Fruit fly (Drosophila melanogaster) whole organism, embryonic: ENCODE measurements around the gene Lamtor4.

Experiments used
- B-H2 ChIP-seq: fragments of 200-800 bp; sonication (Bioruptor generic); optimal IDR thresholded peaks from 2 replicates; lab custom pipeline; 2018; ENCODE audit warnings: missing biosample characterization, mild to moderate bottlenecking, missing genetic modification characterization
- CG11456 ChIP-seq: fragments of 200-800 bp; sonication (Bioruptor generic); IDR thresholded peaks from 3 replicates; pipeline ENCODE4 v1.3.6; 2022; ENCODE audit warnings: missing biosample characterization, missing genetic modification characterization
- CG12155 ChIP-seq: fragments of 200-800 bp; sonication (Bioruptor generic); optimal IDR thresholded peaks from 3 replicates; lab custom pipeline; 2016; ENCODE audit warnings: missing biosample characterization, missing genetic modification characterization
- CG12769 ChIP-seq: fragments of 200-800 bp; sonication (Bioruptor generic); optimal IDR thresholded peaks from 2 replicates; lab custom pipeline; 2019; ENCODE audit warnings: missing biosample characterization, mild to moderate bottlenecking, missing genetic modification characterization, moderate library complexity
- CG15601 ChIP-seq: fragments of 200-800 bp; sonication (Bioruptor generic); optimal IDR thresholded peaks from 3 replicates; lab custom pipeline; 2019; ENCODE audit warnings: missing biosample characterization, mild to moderate bottlenecking, missing genetic modification characterization, moderate library complexity
- CG18599 ChIP-seq: fragments of 200-800 bp; sonication (Bioruptor generic); optimal IDR thresholded peaks from 3 replicates; lab custom pipeline; 2017; ENCODE audit warnings: missing biosample characterization, missing genetic modification characterization, mild to moderate bottlenecking, moderate library complexity, missing genetic modification reagents
- CG18764 ChIP-seq: fragments of 200-800 bp; sonication (Bioruptor generic); optimal IDR thresholded peaks from 3 replicates; lab custom pipeline; 2016; ENCODE audit warnings: missing biosample characterization, missing genetic modification characterization
- CG2120 ChIP-seq: fragments of 200-800 bp; sonication (Bioruptor generic); optimal IDR thresholded peaks from 3 replicates; lab custom pipeline; 2016; ENCODE audit warnings: missing biosample characterization, missing genetic modification characterization
- CG33557 ChIP-seq: fragments of 200-800 bp; sonication (Bioruptor generic); optimal IDR thresholded peaks from 2 replicates; lab custom pipeline; 2019; ENCODE audit warnings: missing biosample characterization, mild to moderate bottlenecking, missing genetic modification characterization, moderate library complexity
- CG3407 ChIP-seq: fragments of 200-800 bp; sonication (Bioruptor generic); optimal IDR thresholded peaks from 2 replicates; lab custom pipeline; 2018; ENCODE audit warnings: missing biosample characterization, mild to moderate bottlenecking, missing genetic modification characterization
- CG34376 ChIP-seq: fragments of 200-800 bp; sonication (Bioruptor generic); optimal IDR thresholded peaks from 2 replicates; lab custom pipeline; 2018; ENCODE audit warnings: missing biosample characterization, mild to moderate bottlenecking, missing genetic modification characterization
- CG3838 ChIP-seq: fragments of 200-800 bp; sonication (Bioruptor generic); optimal IDR thresholded peaks from 3 replicates; lab custom pipeline; 2016; ENCODE audit warnings: missing biosample characterization, missing genetic modification characterization
- CG4282 ChIP-seq: fragments of 200-800 bp; sonication (Bioruptor generic); optimal IDR thresholded peaks from 2 replicates; lab custom pipeline; 2016; ENCODE audit warnings: missing biosample characterization, missing genetic modification characterization
- CG6689 ChIP-seq: fragments of 200-800 bp; sonication (Bioruptor generic); IDR thresholded peaks from 2 replicates; pipeline ENCODE4 v1.3.6; 2022; ENCODE audit warnings: missing biosample characterization, missing genetic modification characterization
- CG6765 ChIP-seq: fragments of 200-800 bp; sonication (Bioruptor generic); optimal IDR thresholded peaks from 3 replicates; lab custom pipeline; 2017; ENCODE audit warnings: missing biosample characterization, mild to moderate bottlenecking, missing genetic modification characterization
- CG6854 ChIP-seq: fragments of 200-800 bp; sonication (Bioruptor generic); optimal IDR thresholded peaks from 3 replicates; lab custom pipeline; 2017; ENCODE audit warnings: missing biosample characterization, mild to moderate bottlenecking, missing genetic modification characterization
- CG7987 ChIP-seq: fragments of 200-800 bp; sonication (Bioruptor generic); optimal IDR thresholded peaks from 2 replicates; lab custom pipeline; 2018; ENCODE audit warnings: missing biosample characterization, mild to moderate bottlenecking, missing genetic modification characterization, moderate library complexity
- Camta ChIP-seq: fragments of 200-800 bp; sonication (Bioruptor generic); optimal IDR thresholded peaks from 2 replicates; lab custom pipeline; 2016; ENCODE audit warnings: missing biosample characterization, missing genetic modification characterization
- CoRest ChIP-seq: fragments of 200-800 bp; sonication (Bioruptor generic); optimal IDR thresholded peaks from 3 replicates; lab custom pipeline; 2018; ENCODE audit warnings: missing biosample characterization, mild to moderate bottlenecking, missing genetic modification characterization, moderate library complexity
- CrebB ChIP-seq: fragments of 200-800 bp; sonication (Bioruptor generic); optimal IDR thresholded peaks from 3 replicates; lab custom pipeline; 2018; ENCODE audit warnings: missing biosample characterization, mild to moderate bottlenecking, missing genetic modification characterization
- Ets65A ChIP-seq: fragments of 200-800 bp; sonication (Bioruptor generic); peaks from one replicate; lab custom pipeline; 2016; ENCODE audit warnings: missing biosample characterization, missing genetic modification characterization
- GATAe ChIP-seq: fragments of 200-800 bp; sonication (Bioruptor generic); conservative IDR thresholded peaks from 2 replicates; pipeline ENCODE4 v1.3.6; 2022; ENCODE audit warnings: missing biosample characterization, missing genetic modification characterization
- Lim3 ChIP-seq: fragments of 200-800 bp; sonication (Bioruptor generic); IDR thresholded peaks from 2 replicates; pipeline ENCODE4 v1.3.6; 2022; ENCODE audit warnings: missing biosample characterization, missing genetic modification characterization
- PHDP ChIP-seq: fragments of 200-800 bp; sonication (Bioruptor generic); optimal IDR thresholded peaks from 3 replicates; lab custom pipeline; 2018; ENCODE audit warnings: missing biosample characterization, mild to moderate bottlenecking, missing genetic modification characterization, moderate library complexity
- Rfx ChIP-seq: fragments of 200-800 bp; sonication (Bioruptor generic); IDR thresholded peaks from 2 replicates; pipeline ENCODE4 v1.3.6; 2022; ENCODE audit warnings: missing biosample characterization, missing genetic modification characterization
- Spps ChIP-seq: fragments of 200-800 bp; sonication (Bioruptor generic); optimal IDR thresholded peaks from 2 replicates; lab custom pipeline; 2018; ENCODE audit warnings: missing biosample characterization, mild to moderate bottlenecking, missing genetic modification characterization
- Xbp1 ChIP-seq: fragments of 200-800 bp; sonication (Bioruptor generic); optimal IDR thresholded peaks from 3 replicates; lab custom pipeline; 2016; ENCODE audit warnings: missing biosample characterization, mild to moderate bottlenecking, missing genetic modification characterization
- chinmo ChIP-seq: fragments of 200-800 bp; sonication (Bioruptor generic); IDR thresholded peaks from 4 replicates; pipeline ENCODE4 v1.3.6; 2022; ENCODE audit warnings: missing biosample characterization, missing genetic modification characterization; ENCODE audit not compliant: partially characterized antibody
- crol ChIP-seq: fragments of 200-800 bp; sonication (Bioruptor generic); IDR thresholded peaks from 2 replicates; pipeline ENCODE4 v1.3.6; 2022; ENCODE audit warnings: missing biosample characterization, missing genetic modification characterization
- cwo ChIP-seq: fragments of 200-800 bp; sonication (Bioruptor generic); optimal IDR thresholded peaks from 3 replicates; lab custom pipeline; 2017; ENCODE audit warnings: missing biosample characterization, missing genetic modification characterization, mild to moderate bottlenecking, moderate library complexity, missing genetic modification reagents
- dm ChIP-seq: fragments of 200-800 bp; sonication (Bioruptor generic); optimal IDR thresholded peaks from 3 replicates; lab custom pipeline; 2016; ENCODE audit warnings: missing biosample characterization, missing genetic modification characterization
- exex ChIP-seq: fragments of 200-800 bp; sonication (Bioruptor generic); optimal IDR thresholded peaks from 4 replicates; lab custom pipeline; 2018; ENCODE audit warnings: missing biosample characterization, mild to moderate bottlenecking, missing genetic modification characterization, moderate library complexity
- gem ChIP-seq: fragments of 200-800 bp; sonication (Bioruptor generic); optimal IDR thresholded peaks from 2 replicates; lab custom pipeline; 2019; ENCODE audit warnings: missing biosample characterization, mild to moderate bottlenecking, missing genetic modification characterization, moderate library complexity
- grn ChIP-seq: fragments of 200-800 bp; sonication (Bioruptor generic); optimal IDR thresholded peaks from 3 replicates; lab custom pipeline; 2017; ENCODE audit warnings: missing biosample characterization, missing genetic modification characterization
- gro ChIP-seq: fragments of 200-800 bp; sonication (Bioruptor generic); optimal IDR thresholded peaks from 2 replicates; lab custom pipeline; 2016; ENCODE audit warnings: missing biosample characterization, missing genetic modification characterization
- jigr1 ChIP-seq: fragments of 200-800 bp; sonication (Bioruptor generic); IDR thresholded peaks from 3 replicates; pipeline ENCODE4 v1.3.6; 2022; ENCODE audit warnings: missing biosample characterization, missing genetic modification characterization
- mirr ChIP-seq: fragments of 200-800 bp; sonication (Bioruptor generic); optimal IDR thresholded peaks from 3 replicates; lab custom pipeline; 2018; ENCODE audit warnings: missing biosample characterization, mild to moderate bottlenecking, missing genetic modification characterization
- phol ChIP-seq: fragments of 200-800 bp; sonication (Bioruptor generic); optimal IDR thresholded peaks from 3 replicates; lab custom pipeline; 2018; ENCODE audit warnings: missing biosample characterization, mild to moderate bottlenecking, missing genetic modification characterization, moderate library complexity
- psq ChIP-seq: fragments of 200-800 bp; sonication (Bioruptor generic); optimal IDR thresholded peaks from 2 replicates; lab custom pipeline; 2017; ENCODE audit warnings: missing biosample characterization, missing genetic modification characterization
- repo ChIP-seq: fragments of 200-800 bp; sonication (Bioruptor generic); optimal IDR thresholded peaks from 2 replicates; lab custom pipeline; 2016; ENCODE audit warnings: missing biosample characterization, missing genetic modification characterization
- row ChIP-seq: fragments of 200-800 bp; sonication (Bioruptor generic); IDR thresholded peaks from 3 replicates; pipeline ENCODE4 v1.3.6; 2022; ENCODE audit warnings: missing biosample characterization, missing genetic modification characterization
- slp2 ChIP-seq: fragments of 200-800 bp; sonication (Bioruptor generic); optimal IDR thresholded peaks from 2 replicates; lab custom pipeline; 2016; ENCODE audit warnings: missing biosample characterization, missing genetic modification characterization
- so ChIP-seq: fragments of 200-800 bp; sonication (Bioruptor generic); IDR thresholded peaks from 3 replicates; pipeline ENCODE4 v1.3.6; 2022; ENCODE audit warnings: missing biosample characterization, missing genetic modification characterization
- sug ChIP-seq: fragments of 200-800 bp; optimal IDR thresholded peaks from 2 replicates; lab custom pipeline; 2019; ENCODE audit warnings: missing biosample characterization, mild to moderate bottlenecking, missing genetic modification characterization, moderate library complexity
- zfh1 ChIP-seq: fragments of 200-800 bp; sonication (Bioruptor generic); IDR thresholded peaks from 3 replicates; pipeline ENCODE4 v1.3.6; 2022; ENCODE audit warnings: missing biosample characterization, missing genetic modification characterization
- zfh2 ChIP-seq: fragments of 200-800 bp; sonication (Bioruptor generic); optimal IDR thresholded peaks from 2 replicates; lab custom pipeline; 2016; ENCODE audit warnings: missing biosample characterization, missing genetic modification characterization

The Lamtor4 gene

DNA sequence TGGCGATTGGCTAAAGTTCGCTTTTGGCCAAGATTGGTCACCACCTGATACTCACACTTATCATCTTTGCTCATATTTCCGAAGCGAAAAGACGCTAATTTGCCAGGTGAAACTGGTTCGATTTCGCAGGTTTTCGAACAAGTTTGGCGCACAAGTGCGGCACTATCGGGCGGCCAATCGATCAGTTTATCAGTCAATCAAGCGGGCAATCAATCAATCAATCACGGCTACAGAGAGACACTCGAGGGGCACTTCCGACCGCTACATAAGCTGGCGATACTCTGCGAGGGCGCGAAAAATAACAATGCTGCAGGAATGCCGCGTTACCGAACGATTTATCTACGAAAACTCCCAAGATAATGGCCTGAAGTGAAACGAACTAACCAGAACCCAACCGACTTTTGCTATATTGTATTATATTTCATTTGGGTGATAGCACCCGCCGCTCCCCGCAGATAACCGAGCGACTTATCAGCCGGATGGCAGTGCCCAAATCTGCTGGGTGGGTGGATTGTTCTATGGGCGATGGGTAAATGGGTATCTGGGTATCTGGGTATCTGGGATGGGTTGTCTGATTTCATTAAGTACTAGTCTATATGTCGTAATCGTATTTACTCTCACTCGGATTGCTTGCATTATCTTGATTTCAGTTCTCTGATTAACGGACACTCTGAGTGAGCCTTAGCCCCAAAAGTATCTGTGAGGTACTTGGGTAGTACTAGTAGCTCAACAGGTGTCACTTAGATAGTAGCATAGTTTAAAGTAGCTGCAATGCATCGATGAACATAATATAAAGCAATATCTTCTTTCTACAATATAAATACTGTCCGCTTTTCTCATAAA is 32.5 kb downstream of the Lamtor4 start (continued):
- peak; percentile 0 for TF ChIP-seq CrebB (tag; lab: Kevin White, UChicago)
- TF ChIP-seq repo (GFP tag; lab: Kevin White, UChicago): no peak
- 0 out of 3 replicates have a peak, but pooled peaks have one; percentile 7 for TF ChIP-seq so (GFP tag; lab: Robert Waterston, UW)
- TF ChIP-seq CoRest (tag; lab: Kevin White, UChicago): no peak
- no peak for TF ChIP-seq dm (GFP tag; lab: Kevin White, UChicago)
- TF ChIP-seq CG15601 (tag; lab: Kevin White, UChicago): no peak
- TF ChIP-seq sug (tag; lab: Kevin White, UChicago): peak; percentile 74
- peak; percentile 93 for TF ChIP-seq GATAe (GFP tag; lab: Robert Waterston, UW)
- peak; percentile 17 for TF ChIP-seq gro (GFP tag; lab: Kevin White, UChicago)
- TF ChIP-seq exex (tag; lab: Kevin White, UChicago): peak; percentile 82
- TF ChIP-seq grn (GFP tag; lab: Kevin White, UChicago): peak; percentile 99
- TF ChIP-seq CG12769 (tag; lab: Kevin White, UChicago): peak; percentile 37
- TF ChIP-seq B-H2 (GFP tag; lab: Kevin White, UChicago): peak; percentile 9

DNA sequence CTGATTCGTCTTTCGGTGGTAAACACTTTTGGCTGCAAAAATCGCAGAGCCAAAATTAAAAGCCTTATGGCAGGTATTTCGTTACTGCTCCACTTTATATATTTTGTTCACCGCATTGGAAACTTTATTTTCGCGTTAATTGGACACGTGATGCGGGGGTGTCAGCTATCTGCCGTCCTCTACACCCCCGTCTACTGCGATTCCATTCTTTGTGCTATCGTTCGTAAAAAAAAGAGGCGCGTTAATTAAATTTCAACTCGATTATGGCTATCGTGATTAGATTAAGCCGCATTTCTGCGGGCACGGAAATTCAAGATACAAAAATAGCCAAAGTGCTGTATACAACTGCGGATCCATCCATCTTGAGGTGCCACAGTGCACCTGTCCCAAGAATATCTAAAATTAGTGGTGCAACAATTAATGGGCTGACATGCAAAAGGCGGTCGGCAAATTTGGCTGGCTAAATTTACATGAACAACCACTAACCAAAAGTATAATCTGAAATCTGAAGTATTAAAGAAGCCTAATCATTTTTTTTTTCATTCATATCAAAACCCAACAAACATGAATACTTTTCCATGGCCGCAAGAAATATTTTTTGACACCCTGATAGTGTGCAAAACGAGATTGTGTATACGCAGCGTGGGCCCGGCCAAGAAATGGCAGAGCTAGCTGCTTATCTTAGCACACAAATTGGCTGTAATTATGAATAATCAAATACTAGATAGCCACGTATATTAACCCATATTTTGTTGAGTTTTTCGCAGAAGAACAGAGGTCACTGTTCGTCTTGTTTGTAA is 33.5 kb downstream of the Lamtor4 start:
- TF ChIP-seq cwo (GFP tag; lab: Kevin White, UChicago) (peak; percentile 71), CG4282 (GFP tag; lab: Kevin White, UChicago) (no peak), zfh1 (GFP tag; lab: Robert Waterston, UW) (no peak), CG11456 (GFP tag; lab: Robert Waterston, UW) (no peak), CG12155 (no peak), CG2120 (GFP tag; lab: Kevin White, UChicago) (no peak), CG3407 (GFP tag; lab: Kevin White, UChicago) (no peak), CG18599 (GFP tag; lab: Kevin White, UChicago) (peak; percentile 22), PHDP (no peak), Ets65A (GFP tag; lab: Kevin White, UChicago) (peak; percentile 88), Spps (tag; lab: Kevin White, UChicago) (no peak), CG15601 (tag; lab: Kevin White, UChicago) (no peak), jigr1 (GFP tag; lab: Robert Waterston, UW) (no peak), Xbp1 (GFP tag; lab: Kevin White, UChicago) (no peak), mirr (GFP tag; lab: Kevin White, UChicago) (peak; percentile 66), CG3838 (GFP tag; lab: Kevin White, UChicago) (no peak), psq (GFP tag; lab: Kevin White, UChicago) (no peak), CG6689 (GFP tag; lab: Robert Waterston, UW) (no peak), Lim3 (GFP tag; lab: Robert Waterston, UW) (peak; percentile 40; the same call in 1 of the 2 replicates), slp2 (GFP tag; lab: Kevin White, UChicago) (no peak), Rfx (no peak), phol (tag; lab: Kevin White, UChicago) (no peak), CG7987 (GFP tag; lab: Kevin White, UChicago) (peak; percentile 71), CG6765 (GFP tag; lab: Kevin White, UChicago) (no peak), gro (GFP tag; lab: Kevin White, UChicago) (no peak), Camta (GFP tag; lab: Kevin White, UChicago) (no peak), gem (tag; lab: Kevin White, UChicago) (no peak), CG6854 (no peak), CG18764 (GFP tag; lab: Kevin White, UChicago) (no peak), CG33557 (GFP tag; lab: Kevin White, UChicago) (no peak), zfh2 (no peak), row (no peak), chinmo (GFP tag; lab: Robert Waterston, UW) (0 out of 4 replicates have a peak, but pooled peaks have one; percentile 37), CG34376 (GFP tag; lab: Kevin White, UChicago) (peak; percentile 81), crol (GFP tag; lab: Robert Waterston, UW) (no peak)
